Worm (Caenorhabditis elegans) whole organism, L2 larva: ENCODE data around the gene K09H11.15.

Experiments
- egl-27 ChIP-seq: sonication (generic microtip); optimal IDR thresholded peaks from 3 replicates; lab custom pipeline; 2017; ENCODE audit warnings: missing biosample characterization, missing genetic modification reagents, missing genetic modification characterization
- lin-13 ChIP-seq: fragments of 150-350 bp; optimal IDR thresholded peaks from 2 replicates; lab custom pipeline; 2014; ENCODE audit warnings: missing biosample characterization, missing genetic modification reagents, missing genetic modification characterization
- mdl-1 ChIP-seq, 2 experiments: fragments of 150-350 bp in 1 of 2; sonication (generic microtip) in 1 of 2; optimal IDR thresholded peaks; 2 replicates each; lab custom pipeline; 2017; ENCODE audit warnings: missing biosample characterization in 2 of 2, missing genetic modification characterization in 2 of 2
- nhr-10 ChIP-seq: sonication (generic microtip); optimal IDR thresholded peaks from 2 replicates; lab custom pipeline; 2017; ENCODE audit warnings: missing biosample characterization, missing genetic modification characterization
- peb-1 ChIP-seq: fragments of 150-350 bp; optimal IDR thresholded peaks from 2 replicates; lab custom pipeline; 2014; ENCODE audit warnings: missing biosample characterization, missing genetic modification characterization
- skn-1 ChIP-seq: sonication (generic microtip); optimal IDR thresholded peaks from 2 replicates; lab custom pipeline; 2017; ENCODE audit warnings: missing biosample characterization, missing genetic modification characterization
- unc-39 ChIP-seq: fragments of 150-350 bp; optimal IDR thresholded peaks from 2 replicates; lab custom pipeline; 2014; ENCODE audit warnings: missing biosample characterization, missing genetic modification characterization

DNA sequence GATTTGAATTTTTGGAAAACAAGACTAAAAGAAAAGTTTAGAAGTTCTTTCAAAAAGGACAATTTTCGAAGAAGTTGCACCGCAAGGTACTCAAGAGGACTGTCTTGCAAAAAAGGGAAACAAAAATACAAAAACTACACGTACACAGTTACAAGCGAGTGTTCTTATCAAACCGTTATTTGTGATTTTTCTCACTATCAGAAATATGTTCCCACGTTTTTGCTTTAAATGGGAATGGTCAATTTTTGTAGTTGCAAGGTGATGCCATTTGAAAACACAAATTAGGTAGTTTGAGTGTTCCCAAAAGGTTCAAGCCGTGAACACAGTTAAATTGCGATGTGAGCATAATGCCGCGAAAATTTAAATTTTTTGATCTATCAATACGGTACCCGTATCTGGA lies 34.5 kb downstream of the K09H11.15 start:
- TF ChIP-seq unc-39 (tag; lab: Kevin White, UChicago) (no peak), mdl-1 (tag; optimal IDR thresholded peaks at IDR 0.05; lab: Kevin White, UChicago) (no peak), egl-27 (tag; lab: Kevin White, UChicago) (no peak), skn-1 (tag; lab: Kevin White, UChicago) (no peak), lin-13 (GFP tag; lab: Kevin White, UChicago) (no peak), peb-1 (tag; lab: Kevin White, UChicago) (no peak), nhr-10 (tag; lab: Kevin White, UChicago) (no peak)
